Worm (Caenorhabditis elegans) whole organism, L1 larva: ENCODE measurements around the gene tomm-70.

Source experiments
- C04F5.9 ChIP-seq: sonication (generic microtip); optimal IDR thresholded peaks from 2 replicates; lab custom pipeline; 2016; ENCODE audit warnings: missing genetic modification characterization, missing compliant biosample characterization
- C16A3.4 ChIP-seq: fragments of 150-350 bp; optimal IDR thresholded peaks from 2 replicates; lab custom pipeline; 2014; ENCODE audit warnings: missing biosample characterization, missing genetic modification characterization
- C34B4.2 ChIP-seq: sonication (generic microtip); optimal IDR thresholded peaks from 2 replicates; lab custom pipeline; 2017; ENCODE audit warnings: mild to moderate bottlenecking, missing genetic modification characterization, missing compliant biosample characterization
- F16B12.6 ChIP-seq: fragments of 150-350 bp; optimal IDR thresholded peaks from 2 replicates; lab custom pipeline; 2014; ENCODE audit warnings: missing biosample characterization, missing genetic modification characterization
- blmp-1 ChIP-seq: fragments of 150-350 bp; optimal IDR thresholded peaks from 2 replicates; lab custom pipeline; 2014; ENCODE audit warnings: missing biosample characterization, missing genetic modification characterization
- ceh-63 ChIP-seq: fragments of 200-800 bp; sonication (Bioruptor generic); optimal IDR thresholded peaks from 2 replicates; lab custom pipeline; 2018; ENCODE audit warnings: mild to moderate bottlenecking, missing genetic modification characterization, missing compliant biosample characterization
- ceh-8 ChIP-seq: fragments of 200-800 bp; sonication (Bioruptor generic); optimal IDR thresholded peaks from 2 replicates; lab custom pipeline; 2018; ENCODE audit warnings: mild to moderate bottlenecking, missing genetic modification characterization, moderate library complexity, missing compliant biosample characterization
- ceh-82 ChIP-seq, 3 experiments: fragments of 150-350 bp in 1 of 3; sonication (generic microtip) in 2 of 3; optimal IDR thresholded peaks; 2 replicates each; lab custom pipeline; 2014 to 2017; ENCODE audit warnings: missing biosample characterization in 3 of 3, missing genetic modification characterization in 3 of 3
- ceh-90 ChIP-seq: sonication (generic microtip); optimal IDR thresholded peaks from 2 replicates; lab custom pipeline; 2016; ENCODE audit warnings: missing genetic modification characterization, missing compliant biosample characterization
- dpl-1 ChIP-seq, 3 experiments: fragments of 150-350 bp in 2 of 3; sonication (generic microtip) in 1 of 3; optimal IDR thresholded peaks; 2 replicates each; lab custom pipeline; 2014 to 2017; ENCODE audit warnings: missing biosample characterization in 3 of 3, missing genetic modification characterization in 3 of 3, missing genetic modification reagents in 3 of 3
- dsc-1 ChIP-seq: sonication (generic microtip); optimal IDR thresholded peaks from 2 replicates; lab custom pipeline; 2016; ENCODE audit warnings: mild to moderate bottlenecking, missing genetic modification characterization, missing compliant biosample characterization
- efl-3 ChIP-seq: fragments of 200-800 bp; sonication (Bioruptor generic); optimal IDR thresholded peaks from 2 replicates; lab custom pipeline; 2018; ENCODE audit warnings: mild to moderate bottlenecking, missing genetic modification characterization, missing compliant biosample characterization
- egl-13 ChIP-seq: sonication (generic microtip); optimal IDR thresholded peaks from 2 replicates; lab custom pipeline; 2016; ENCODE audit warnings: missing genotype, missing genetic modification reagents, missing genetic modification characterization, missing compliant biosample characterization
- egl-27 ChIP-seq, 2 experiments: fragments of 150-350 bp in 1 of 2; sonication (generic microtip); optimal IDR thresholded peaks; 3 replicates each; lab custom pipeline; 2017 to 2018; ENCODE audit warnings: missing biosample characterization in 2 of 2, missing genetic modification characterization in 2 of 2, missing genetic modification reagents in 2 of 2
- elt-2 ChIP-seq: sonication (generic microtip); optimal IDR thresholded peaks from 2 replicates; lab custom pipeline; 2016; ENCODE audit warnings: missing genetic modification characterization, mild to moderate bottlenecking, inconsistent platforms, missing compliant biosample characterization, missing genetic modification reagents
- fkh-10 ChIP-seq: sonication (generic microtip); optimal IDR thresholded peaks from 2 replicates; lab custom pipeline; 2017; ENCODE audit warnings: missing biosample characterization, missing genetic modification reagents, missing genetic modification characterization
- fkh-4 ChIP-seq: sonication (generic microtip); optimal IDR thresholded peaks from 2 replicates; lab custom pipeline; 2016; ENCODE audit warnings: missing compliant biosample characterization, missing genetic modification characterization, borderline replicate concordance
- grh-1 ChIP-seq: fragments of 200-800 bp; sonication (Bioruptor generic); IDR thresholded peaks from 2 replicates; pipeline ENCODE4 v1.3.6; 2022; ENCODE audit warnings: missing genetic modification reagents, missing genetic modification characterization, missing compliant biosample characterization
- hlh-17 ChIP-seq: fragments of 200-800 bp; sonication (Bioruptor generic); optimal IDR thresholded peaks from 2 replicates; lab custom pipeline; 2018; ENCODE audit warnings: missing genetic modification characterization, mild to moderate bottlenecking, missing compliant biosample characterization, moderate library complexity, borderline replicate concordance
- hlh-4 ChIP-seq: sonication (generic microtip); optimal IDR thresholded peaks from 2 replicates; lab custom pipeline; 2016; ENCODE audit warnings: mild to moderate bottlenecking, missing genetic modification characterization, missing compliant biosample characterization
- lin-13 ChIP-seq: fragments of 150-350 bp; optimal IDR thresholded peaks from 2 replicates; lab custom pipeline; 2014; ENCODE audit warnings: missing biosample characterization, missing genetic modification reagents, missing genetic modification characterization
- lin-14 ChIP-seq: fragments of 200-800 bp; sonication (Bioruptor generic); optimal IDR thresholded peaks from 2 replicates; lab custom pipeline; 2018; ENCODE audit warnings: mild to moderate bottlenecking, missing genetic modification characterization, moderate library complexity, missing compliant biosample characterization
- lin-15B ChIP-seq: fragments of 150-350 bp; sonication (generic microtip); optimal IDR thresholded peaks from 3 replicates; lab custom pipeline; 2014; ENCODE audit warnings: missing biosample characterization, missing genetic modification characterization
- lin-35 ChIP-seq, 2 experiments: fragments of 150-350 bp; optimal IDR thresholded peaks; 2 replicates each; lab custom pipeline; 2014; ENCODE audit warnings: missing biosample characterization in 2 of 2, missing genetic modification characterization in 2 of 2, missing genetic modification reagents in 2 of 2
- lir-3 ChIP-seq: sonication (generic microtip); optimal IDR thresholded peaks from 2 replicates; lab custom pipeline; 2016; ENCODE audit warnings: mild to moderate bottlenecking, missing genetic modification characterization, moderate library complexity, missing compliant biosample characterization; ENCODE audit not compliant: poor library complexity
- mep-1 ChIP-seq: fragments of 150-350 bp; optimal IDR thresholded peaks from 2 replicates; lab custom pipeline; 2014; ENCODE audit warnings: missing biosample characterization, missing genetic modification characterization
- nhr-11 ChIP-seq: fragments of 150-350 bp; optimal IDR thresholded peaks from 2 replicates; lab custom pipeline; 2014; ENCODE audit warnings: missing biosample characterization, missing genetic modification characterization
- nhr-12 ChIP-seq: sonication (generic microtip); optimal IDR thresholded peaks from 2 replicates; lab custom pipeline; 2017; ENCODE audit warnings: missing biosample characterization, missing genetic modification characterization
- nhr-19 ChIP-seq: fragments of 200-800 bp; sonication (Bioruptor generic); conservative IDR thresholded peaks from 2 replicates; pipeline ENCODE4 v1.3.6; 2022; ENCODE audit warnings: missing genetic modification characterization, missing compliant biosample characterization
- nhr-20 ChIP-seq: sonication (generic microtip); optimal IDR thresholded peaks from 2 replicates; lab custom pipeline; 2016; ENCODE audit warnings: mild to moderate bottlenecking, missing genetic modification characterization, missing compliant biosample characterization
- nhr-28 ChIP-seq: fragments of 150-350 bp; optimal IDR thresholded peaks from 2 replicates; lab custom pipeline; 2014; ENCODE audit warnings: missing biosample characterization, missing genetic modification characterization
- nhr-47 ChIP-seq: sonication (generic microtip); optimal IDR thresholded peaks from 2 replicates; lab custom pipeline; 2016; ENCODE audit warnings: mild to moderate bottlenecking, missing genetic modification characterization, moderate library complexity, missing compliant biosample characterization
- nhr-71 ChIP-seq: sonication (generic microtip); optimal IDR thresholded peaks from 2 replicates; lab custom pipeline; 2016; ENCODE audit warnings: mild to moderate bottlenecking, missing genetic modification characterization, moderate library complexity, missing compliant biosample characterization
- nhr-76 ChIP-seq: sonication (generic microtip); optimal IDR thresholded peaks from 2 replicates; lab custom pipeline; 2017; ENCODE audit warnings: missing biosample characterization, missing genetic modification characterization
- nhr-77 ChIP-seq: fragments of 150-350 bp; optimal IDR thresholded peaks from 2 replicates; lab custom pipeline; 2014; ENCODE audit warnings: missing biosample characterization, missing genetic modification characterization
- nhr-85 ChIP-seq: sonication (generic microtip); peaks from one replicate; lab custom pipeline; 2016; ENCODE audit warnings: missing genetic modification characterization, inconsistent platforms, missing compliant biosample characterization
- pag-3 ChIP-seq: sonication (generic microtip); optimal IDR thresholded peaks from 2 replicates; lab custom pipeline; 2017; ENCODE audit warnings: missing genetic modification characterization, mild to moderate bottlenecking, missing compliant biosample characterization, antibody characterized with exemption, borderline replicate concordance; ENCODE audit not compliant: insufficient read depth
- pax-3 ChIP-seq: fragments of 200-800 bp; sonication (Bioruptor generic); optimal IDR thresholded peaks from 2 replicates; lab custom pipeline; 2018; ENCODE audit warnings: mild to moderate bottlenecking, missing genetic modification characterization, moderate library complexity, missing compliant biosample characterization
- skn-1 ChIP-seq: fragments of 150-350 bp; optimal IDR thresholded peaks from 2 replicates; lab custom pipeline; 2014; ENCODE audit warnings: missing biosample characterization, missing genetic modification characterization
- snpc-4 ChIP-seq: fragments of 150-350 bp; optimal IDR thresholded peaks from 2 replicates; lab custom pipeline; 2014; ENCODE audit warnings: missing biosample characterization, missing genetic modification characterization
- snu-23 ChIP-seq: sonication (generic microtip); optimal IDR thresholded peaks from 2 replicates; lab custom pipeline; 2016; ENCODE audit warnings: missing genetic modification characterization, missing compliant biosample characterization
- sup-37 ChIP-seq: fragments of 200-800 bp; sonication (Bioruptor generic); optimal IDR thresholded peaks from 2 replicates; lab custom pipeline; 2018; ENCODE audit warnings: mild to moderate bottlenecking, missing genetic modification characterization, missing compliant biosample characterization
- swsn-7 ChIP-seq: sonication (generic microtip); optimal IDR thresholded peaks from 2 replicates; lab custom pipeline; 2016; ENCODE audit warnings: missing genetic modification characterization, missing compliant biosample characterization
- tbx-2 ChIP-seq: sonication (generic microtip); optimal IDR thresholded peaks from 2 replicates; lab custom pipeline; 2016; ENCODE audit warnings: missing genetic modification characterization, missing compliant biosample characterization
- tlp-1 ChIP-seq: fragments of 150-350 bp; optimal IDR thresholded peaks from 2 replicates; lab custom pipeline; 2014; ENCODE audit warnings: missing biosample characterization, missing genetic modification characterization
- unc-98 ChIP-seq: fragments of 200-800 bp; sonication (Bioruptor generic); IDR thresholded peaks from 2 replicates; pipeline ENCODE4 v1.3.6; 2022; ENCODE audit warnings: missing genetic modification characterization, missing compliant biosample characterization
- vab-15 ChIP-seq: sonication (generic microtip); optimal IDR thresholded peaks from 2 replicates; lab custom pipeline; 2017; ENCODE audit warnings: missing genotype, mild to moderate bottlenecking, missing genetic modification characterization, missing compliant biosample characterization
- zip-4 ChIP-seq: fragments of 200-800 bp; sonication (Bioruptor generic); optimal IDR thresholded peaks from 2 replicates; lab custom pipeline; 2018; ENCODE audit warnings: mild to moderate bottlenecking, missing genetic modification characterization, moderate library complexity, missing compliant biosample characterization

Gene tomm-70

ce11 chrIII:8799964-8800795, 45.6 kb upstream of the tomm-70 start, which contains the start of gene F54F2.6 (continued):
- peak; percentile 90 for TF ChIP-seq nhr-19
- peak; percentile 90 for TF ChIP-seq fkh-10 (GFP tag; lab: Kevin White, UChicago)
- peak; percentile 87 for TF ChIP-seq nhr-77 (tag; lab: Kevin White, UChicago)
- TF ChIP-seq sup-37 (GFP tag; lab: Kevin White, UChicago), result peak; percentile 86
- no peak for TF ChIP-seq tlp-1
- peak; percentile 67 for TF ChIP-seq ceh-8 (GFP tag; lab: Kevin White, UChicago)
- peak; percentile 95 for TF ChIP-seq mep-1
- TF ChIP-seq nhr-28, result no peak
- no peak for TF ChIP-seq C04F5.9 (tag; lab: Kevin White, UChicago)
- TF ChIP-seq snpc-4, result peak; percentile 62
- TF ChIP-seq C16A3.4 (tag; lab: Kevin White, UChicago), result peak; percentile 73
- TF ChIP-seq nhr-76 (tag; lab: Kevin White, UChicago), result peak; percentile 32
- peak; percentile 89 for TF ChIP-seq dsc-1 (tag; lab: Kevin White, UChicago)
- no peak for TF ChIP-seq ceh-63 (GFP tag; lab: Kevin White, UChicago)
- TF ChIP-seq egl-13, result peak; percentile 93
- peak; percentile 74 to 86 (median 75) for TF ChIP-seq ceh-82 (tag; optimal IDR thresholded peaks at IDR 0.05; lab: Kevin White, UChicago)
- peak; percentile 79 for TF ChIP-seq fkh-4
- peak; percentile 97 for TF ChIP-seq tbx-2 (tag; lab: Kevin White, UChicago)
- peak; percentile 90 for TF ChIP-seq nhr-20 (tag; lab: Kevin White, UChicago)
- no peak for TF ChIP-seq lin-15B (tag; lab: Kevin White, UChicago)
- peak; percentile 98 for TF ChIP-seq nhr-71 (tag; lab: Kevin White, UChicago)
- TF ChIP-seq snu-23 (GFP tag; lab: Kevin White, UChicago), result peak; percentile 90
- no peak for TF ChIP-seq efl-3 (GFP tag; lab: Kevin White, UChicago)
- TF ChIP-seq lir-3, result peak; percentile 60
- TF ChIP-seq pax-3 (tag; lab: Kevin White, UChicago), result peak; percentile 86
- peak; percentile 86 for TF ChIP-seq nhr-11
- no peak for TF ChIP-seq skn-1 (tag; lab: Kevin White, UChicago)
- TF ChIP-seq vab-15 (tag; lab: Kevin White, UChicago), result peak; percentile 92
- peak; percentile 94 for TF ChIP-seq swsn-7 (tag; lab: Kevin White, UChicago)
- no peak for TF ChIP-seq nhr-12
- TF ChIP-seq F16B12.6 (tag; lab: Kevin White, UChicago), result peak; percentile 8
- TF ChIP-seq lin-14 (GFP tag; lab: Kevin White, UChicago), result peak; percentile 100
- TF ChIP-seq ceh-90 (tag; lab: Kevin White, UChicago), result peak; percentile 17
- TF ChIP-seq unc-98 (GFP tag; lab: Robert Waterston, UW), result no peak; the same call in 1 of the 2 replicates
- TF ChIP-seq hlh-4 (tag; lab: Kevin White, UChicago), result no peak
- TF ChIP-seq elt-2 (tag; lab: Kevin White, UChicago), result peak; percentile 71
- TF ChIP-seq grh-1 (GFP tag; lab: Robert Waterston, UW), result peak; percentile 55; the same call in 1 of the 2 replicates
- TF ChIP-seq C34B4.2 (tag; lab: Kevin White, UChicago), result no peak
- peak; percentile 84 for TF ChIP-seq blmp-1 (tag; lab: Kevin White, UChicago)
- peak; percentile 94 for TF ChIP-seq nhr-47

- TF ChIP-seq egl-27 (tag; optimal IDR thresholded peaks at IDR 0.05; lab: Kevin White, UChicago), result peak; percentile 52 to 55
- peak; percentile 77 for TF ChIP-seq lin-13 (GFP tag; lab: Kevin White, UChicago)
- TF ChIP-seq vab-15 (tag; lab: Kevin White, UChicago), result peak; percentile 25
- TF ChIP-seq nhr-71 (tag; lab: Kevin White, UChicago), result peak; percentile 95
- peak; percentile 98 for TF ChIP-seq nhr-85
- no peak for TF ChIP-seq hlh-17 (GFP tag; lab: Kevin White, UChicago)
- no peak for TF ChIP-seq F16B12.6 (tag; lab: Kevin White, UChicago)
- TF ChIP-seq C34B4.2 (tag; lab: Kevin White, UChicago), result no peak
- TF ChIP-seq swsn-7 (tag; lab: Kevin White, UChicago), result peak; percentile 87
- TF ChIP-seq lin-14 (GFP tag; lab: Kevin White, UChicago), result peak; percentile 98
- TF ChIP-seq dpl-1 (GFP tag; optimal IDR thresholded peaks at IDR 0.05; lab: Kevin White, UChicago), result peak in 2 of 3 experiments; percentile 27 to 48
- TF ChIP-seq zip-4 (GFP tag; lab: Kevin White, UChicago), result peak; percentile 35
- peak; percentile 84 for TF ChIP-seq mep-1
- TF ChIP-seq C16A3.4 (tag; lab: Kevin White, UChicago), result peak; percentile 82
- TF ChIP-seq lin-35 (GFP tag; optimal IDR thresholded peaks at IDR 0.05; lab: Kevin White, UChicago), result peak; percentile 70 to 82
- peak; percentile 30 for TF ChIP-seq pag-3
- TF ChIP-seq ceh-8 (GFP tag; lab: Kevin White, UChicago), result peak; percentile 28
Measured at ce11 chrIII:8797211-8797733, 42.7 kb upstream of the tomm-70 start.
